Fruit fly (Drosophila melanogaster) whole organism, embryonic: Measurements from ENCODE around the gene pico.
A peak's percentile ranks its signal among the peaks of the same experiment; 100 is the strongest.

Experiments
- C15 ChIP-seq: fragments of 200-800 bp; sonication (Bioruptor generic); IDR thresholded peaks from 3 replicates; pipeline ENCODE4 v1.3.6; 2022; ENCODE audit warnings: missing biosample characterization, missing genetic modification characterization
- CG10147 ChIP-seq: fragments of 200-800 bp; sonication (Bioruptor generic); optimal IDR thresholded peaks from 2 replicates; lab custom pipeline; 2019; ENCODE audit warnings: missing biosample characterization, mild to moderate bottlenecking, missing genetic modification characterization, moderate library complexity
- CG10267 ChIP-seq: fragments of 200-800 bp; sonication (Bioruptor generic); optimal IDR thresholded peaks from 2 replicates; lab custom pipeline; 2018; ENCODE audit warnings: missing biosample characterization, mild to moderate bottlenecking, missing genetic modification characterization, moderate library complexity
- CG12299 ChIP-seq: fragments of 200-800 bp; sonication (Bioruptor generic); optimal IDR thresholded peaks from 2 replicates; lab custom pipeline; 2018; ENCODE audit warnings: missing biosample characterization, mild to moderate bottlenecking, missing genetic modification characterization
- CG1529 ChIP-seq: fragments of 200-800 bp; sonication (Bioruptor generic); optimal IDR thresholded peaks from 3 replicates; lab custom pipeline; 2018; ENCODE audit warnings: missing biosample characterization, missing genetic modification characterization
- CG1602 ChIP-seq: fragments of 200-800 bp; sonication (Bioruptor generic); optimal IDR thresholded peaks from 3 replicates; lab custom pipeline; 2016; ENCODE audit warnings: missing biosample characterization, missing genetic modification characterization
- CG17568 ChIP-seq: fragments of 200-800 bp; sonication (Bioruptor generic); optimal IDR thresholded peaks from 2 replicates; lab custom pipeline; 2018; ENCODE audit warnings: missing biosample characterization, mild to moderate bottlenecking, missing genetic modification characterization, moderate library complexity
- CG17802 ChIP-seq: fragments of 200-800 bp; sonication (Bioruptor generic); optimal IDR thresholded peaks from 2 replicates; lab custom pipeline; 2018; ENCODE audit warnings: missing biosample characterization, mild to moderate bottlenecking, missing genetic modification characterization, moderate library complexity
- CG2875 ChIP-seq: fragments of 200-800 bp; sonication (Bioruptor generic); optimal IDR thresholded peaks from 2 replicates; lab custom pipeline; 2017; ENCODE audit warnings: missing biosample characterization, mild to moderate bottlenecking, missing genetic modification characterization, missing genetic modification reagents
- CG3281 ChIP-seq: fragments of 200-800 bp; sonication (Bioruptor generic); optimal IDR thresholded peaks from 3 replicates; lab custom pipeline; 2017; ENCODE audit warnings: missing biosample characterization, mild to moderate bottlenecking, missing genetic modification characterization
- CG42726 ChIP-seq: fragments of 200-800 bp; sonication (Bioruptor generic); IDR thresholded peaks from 2 replicates; pipeline ENCODE4 v1.3.6; 2022; ENCODE audit warnings: missing biosample characterization, missing genetic modification characterization; ENCODE audit not compliant: partially characterized antibody
- CG4820 ChIP-seq: fragments of 200-800 bp; sonication (Bioruptor generic); optimal IDR thresholded peaks from 3 replicates; lab custom pipeline; 2016; ENCODE audit warnings: missing biosample characterization, missing genetic modification characterization
- CG5245 ChIP-seq: fragments of 200-800 bp; sonication (Bioruptor generic); optimal IDR thresholded peaks from 3 replicates; lab custom pipeline; 2016; ENCODE audit warnings: missing biosample characterization, missing genetic modification characterization
- CG7556 ChIP-seq: fragments of 200-800 bp; sonication (Bioruptor generic); optimal IDR thresholded peaks from 2 replicates; lab custom pipeline; 2017; ENCODE audit warnings: missing biosample characterization, mild to moderate bottlenecking, missing genetic modification characterization
- CG7928 ChIP-seq: fragments of 200-800 bp; sonication (Bioruptor generic); optimal IDR thresholded peaks from 2 replicates; lab custom pipeline; 2017; ENCODE audit warnings: missing biosample characterization, mild to moderate bottlenecking, missing genetic modification characterization
- CG8290 ChIP-seq, 3 experiments: fragments of 200-800 bp; sonication (Bioruptor generic); optimal IDR thresholded peaks; 2 replicates each; lab custom pipeline; 2016 to 2019; ENCODE audit warnings: missing biosample characterization in 3 of 3, missing genetic modification characterization in 3 of 3, mild to moderate bottlenecking in 2 of 3, moderate library complexity in 1 of 3
- Deaf1 ChIP-seq: fragments of 200-800 bp; optimal IDR thresholded peaks from 3 replicates; lab custom pipeline; 2019; ENCODE audit warnings: missing biosample characterization, mild to moderate bottlenecking, missing genetic modification characterization, moderate library complexity
- Dip2 ChIP-seq: fragments of 200-800 bp; sonication (Bioruptor generic); IDR thresholded peaks from 2 replicates; pipeline ENCODE4 v1.3.6; 2022; ENCODE audit warnings: missing biosample characterization, missing genetic modification characterization
- Dip3 ChIP-seq: fragments of 200-800 bp; sonication (Bioruptor generic); optimal IDR thresholded peaks from 3 replicates; lab custom pipeline; 2016; ENCODE audit warnings: missing biosample characterization, missing genetic modification characterization
- Fer1 ChIP-seq: fragments of 200-800 bp; sonication (Bioruptor generic); optimal IDR thresholded peaks from 2 replicates; lab custom pipeline; 2017; ENCODE audit warnings: missing biosample characterization, mild to moderate bottlenecking, missing genetic modification characterization
- HLH54F ChIP-seq: fragments of 200-800 bp; sonication (Bioruptor generic); optimal IDR thresholded peaks from 3 replicates; lab custom pipeline; 2016; ENCODE audit warnings: missing biosample characterization, missing genetic modification characterization
- Hr3 ChIP-seq: fragments of 200-800 bp; sonication (Bioruptor generic); optimal IDR thresholded peaks from 3 replicates; lab custom pipeline; 2016; ENCODE audit warnings: missing biosample characterization, missing genetic modification characterization
- Hr51 ChIP-seq, 2 experiments: fragments of 200-800 bp; sonication (Bioruptor generic); optimal IDR thresholded peaks; 2 replicates in 1 of 2; 3 replicates in 1 of 2; lab custom pipeline; 2016 to 2018; ENCODE audit warnings: missing biosample characterization in 2 of 2, missing genetic modification characterization in 2 of 2, mild to moderate bottlenecking in 1 of 2, moderate library complexity in 1 of 2
- MTF-1 ChIP-seq: fragments of 200-800 bp; sonication (Bioruptor generic); optimal IDR thresholded peaks from 2 replicates; lab custom pipeline; 2018; ENCODE audit warnings: missing biosample characterization, mild to moderate bottlenecking, missing genetic modification characterization, borderline replicate concordance
- Max ChIP-seq: fragments of 200-800 bp; sonication (Bioruptor generic); optimal IDR thresholded peaks from 2 replicates; lab custom pipeline; 2016; ENCODE audit warnings: missing biosample characterization, mild to moderate bottlenecking, missing genetic modification characterization
- Meics ChIP-seq: fragments of 200-800 bp; sonication (Bioruptor generic); optimal IDR thresholded peaks from 2 replicates; lab custom pipeline; 2017; ENCODE audit warnings: missing biosample characterization, mild to moderate bottlenecking, missing genetic modification characterization
- Side ChIP-seq: fragments of 200-800 bp; sonication (Bioruptor generic); optimal IDR thresholded peaks from 2 replicates; lab custom pipeline; 2016; ENCODE audit warnings: missing biosample characterization, missing genetic modification characterization
- Sry-δ ChIP-seq: fragments of 200-800 bp; sonication (Bioruptor generic); optimal IDR thresholded peaks from 2 replicates; lab custom pipeline; 2016; ENCODE audit warnings: missing biosample characterization, missing genetic modification characterization
- Trl ChIP-seq, 3 experiments: fragments of >200 bp in 2 of 3; fragments of 200-800 bp in 1 of 3; sonication (Bioruptor generic) in 1 of 3; optimal IDR thresholded peaks; 2 replicates in 1 of 3; 3 replicates in 2 of 3; lab custom pipeline; 2016 to 2017; ENCODE audit warnings: missing biosample characterization in 1 of 3, missing genetic modification characterization in 1 of 3
- YL-1 ChIP-seq: fragments of 200-800 bp; sonication (Bioruptor generic); optimal IDR thresholded peaks from 3 replicates; lab custom pipeline; 2017; ENCODE audit warnings: missing biosample characterization, mild to moderate bottlenecking, missing genetic modification characterization
- ase ChIP-seq: fragments of 200-800 bp; sonication (Bioruptor generic); IDR thresholded peaks from 3 replicates; pipeline ENCODE4 v1.3.6; 2022; ENCODE audit warnings: missing biosample characterization, missing genetic modification characterization
- cato ChIP-seq: fragments of 200-800 bp; sonication (Bioruptor generic); optimal IDR thresholded peaks from 2 replicates; lab custom pipeline; 2016; ENCODE audit warnings: missing biosample characterization, missing genetic modification characterization, borderline replicate concordance
- cwo ChIP-seq: fragments of 200-800 bp; sonication (Bioruptor generic); optimal IDR thresholded peaks from 3 replicates; lab custom pipeline; 2017; ENCODE audit warnings: missing biosample characterization, missing genetic modification characterization, mild to moderate bottlenecking, moderate library complexity, missing genetic modification reagents
- da ChIP-seq: fragments of 200-800 bp; sonication (Bioruptor generic); optimal IDR thresholded peaks from 2 replicates; lab custom pipeline; 2016; ENCODE audit warnings: missing biosample characterization, missing genetic modification characterization
- dan ChIP-seq: fragments of 200-800 bp; sonication (Bioruptor generic); IDR thresholded peaks from 2 replicates; pipeline ENCODE4 v1.3.6; 2022; ENCODE audit warnings: missing biosample characterization, missing genetic modification characterization
- esg ChIP-seq: fragments of 200-800 bp; sonication (Bioruptor generic); conservative IDR thresholded peaks from 2 replicates; pipeline ENCODE4 v1.3.6; 2022; ENCODE audit warnings: missing biosample characterization, missing genetic modification characterization
- gt ChIP-seq: fragments of 200-800 bp; sonication (Bioruptor generic); IDR thresholded peaks from 2 replicates; pipeline ENCODE4 v1.3.6; 2022; ENCODE audit warnings: missing biosample characterization, missing genetic modification characterization
- insv ChIP-seq, 2 experiments: fragments of 200-800 bp; sonication (Bioruptor generic); optimal IDR thresholded peaks; 3 replicates each; lab custom pipeline; 2016 to 2018; ENCODE audit warnings: missing biosample characterization in 2 of 2, missing genetic modification characterization in 2 of 2
- kni ChIP-seq: fragments of 200-800 bp; sonication (Bioruptor generic); optimal IDR thresholded peaks from 3 replicates; lab custom pipeline; 2017; ENCODE audit warnings: mild to moderate bottlenecking, missing biosample characterization, missing genetic modification reagents, missing genetic modification characterization
- oc ChIP-seq: fragments of 200-800 bp; sonication (Bioruptor generic); optimal IDR thresholded peaks from 2 replicates; lab custom pipeline; 2018; ENCODE audit warnings: missing biosample characterization, mild to moderate bottlenecking, missing genetic modification characterization, moderate library complexity
- pan ChIP-seq, 4 experiments: fragments of >200 bp in 3 of 4; fragments of 200-800 bp in 1 of 4; sonication (Bioruptor generic) in 1 of 4; optimal IDR thresholded peaks in 3 of 4; IDR thresholded peaks in 1 of 4; 2 replicates each; pipeline versions ENCODE4 v1.3.6 to Lab custom; 2017 to 2022; ENCODE audit warnings: missing biosample characterization in 2 of 4, missing genetic modification characterization in 2 of 4, mixed read lengths in 1 of 4
- pros ChIP-seq: fragments of 200-800 bp; sonication (Bioruptor generic); optimal IDR thresholded peaks from 3 replicates; lab custom pipeline; 2019; ENCODE audit warnings: missing biosample characterization, mild to moderate bottlenecking, missing genetic modification characterization, moderate library complexity
- slp2 ChIP-seq: fragments of 200-800 bp; sonication (Bioruptor generic); optimal IDR thresholded peaks from 2 replicates; lab custom pipeline; 2016; ENCODE audit warnings: missing biosample characterization, missing genetic modification characterization
- vnd ChIP-seq: fragments of 200-800 bp; sonication (Bioruptor generic); IDR thresholded peaks from 3 replicates; pipeline ENCODE4 v1.3.6; 2022; ENCODE audit warnings: missing biosample characterization, missing genetic modification characterization; ENCODE audit not compliant: partially characterized antibody
- vvl ChIP-seq: fragments of 200-800 bp; sonication (Bioruptor generic); IDR thresholded peaks from 2 replicates; pipeline ENCODE4 v1.3.6; 2022; ENCODE audit warnings: missing biosample characterization, missing genetic modification characterization
- wek ChIP-seq: fragments of 200-800 bp; sonication (Bioruptor generic); optimal IDR thresholded peaks from 3 replicates; lab custom pipeline; 2018; ENCODE audit warnings: missing biosample characterization, mild to moderate bottlenecking, missing genetic modification characterization, moderate library complexity

pico gene

DNA sequence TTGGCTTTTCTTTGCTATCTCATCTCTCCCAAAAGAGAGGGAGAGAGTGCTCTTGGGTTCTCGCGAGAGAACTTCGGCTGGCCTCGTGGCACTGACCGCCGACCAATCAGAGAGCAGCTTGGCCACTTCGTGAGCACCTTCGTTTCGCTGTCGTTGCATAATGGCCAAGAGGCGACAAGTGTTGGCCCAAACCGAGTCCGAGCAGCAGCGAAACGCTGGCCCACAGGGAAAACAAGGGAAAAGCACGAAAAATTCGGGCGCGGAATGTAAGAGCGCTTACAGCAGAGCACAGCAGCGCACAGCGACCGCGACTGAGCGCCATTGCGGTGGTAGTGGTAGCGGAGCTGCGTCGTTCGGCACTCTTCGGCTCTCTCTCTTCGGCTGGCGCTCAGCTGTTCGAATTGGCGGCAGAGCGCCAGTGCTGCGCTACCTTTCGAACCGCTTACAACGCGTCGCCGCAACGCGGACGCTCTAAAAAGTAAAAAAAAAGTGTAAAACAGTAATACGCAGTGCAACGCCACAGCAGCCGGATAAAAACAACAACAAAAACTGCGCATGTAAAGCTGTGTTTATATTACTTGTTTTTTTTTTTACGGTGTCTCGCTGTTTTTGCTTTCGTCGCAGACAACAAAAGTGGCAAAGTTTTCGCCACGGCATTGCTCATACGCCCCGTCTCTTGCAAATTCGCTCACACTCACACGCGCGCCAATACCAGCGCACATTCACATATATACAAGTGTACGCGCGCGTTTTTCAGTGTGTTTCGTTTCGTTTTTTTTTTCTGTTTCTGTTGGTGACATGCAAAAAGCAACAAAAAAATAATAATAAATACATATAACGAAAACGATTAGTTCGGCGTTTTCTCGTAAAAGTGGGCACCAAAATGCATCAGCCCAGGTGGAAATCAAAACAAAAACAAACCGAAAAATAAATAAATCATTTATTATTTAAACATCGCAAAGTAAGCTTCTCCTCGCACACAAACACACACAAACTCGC lies 35.4 kb upstream of the pico start (continued):
- no peak for TF ChIP-seq dan (GFP tag; lab: Robert Waterston, UW)
- no peak for TF ChIP-seq Dip2 (GFP tag; lab: Robert Waterston, UW)
- TF ChIP-seq ase (GFP tag; lab: Robert Waterston, UW), result no peak
- TF ChIP-seq wek, result no peak
- peak; percentile 13 for TF ChIP-seq Meics (GFP tag; lab: Kevin White, UChicago)
- TF ChIP-seq pan (optimal IDR thresholded peaks at IDR 0.05; lab: Kevin White, UChicago), result no peak
- peak in 1 of 2 experiments; percentile 17 for TF ChIP-seq pan (GFP tag; optimal IDR thresholded peaks at IDR 0.05 in 1 of 2, IDR thresholded peaks at IDR 0.05 in 1 of 2)
- no peak for TF ChIP-seq CG17568
- no peak for TF ChIP-seq slp2 (GFP tag; lab: Kevin White, UChicago)
- TF ChIP-seq esg (GFP tag; lab: Robert Waterston, UW), result no peak
- TF ChIP-seq da (GFP tag; lab: Kevin White, UChicago), result no peak
- no peak for TF ChIP-seq gt
- no peak for TF ChIP-seq cwo (GFP tag; lab: Kevin White, UChicago)
- no peak for TF ChIP-seq Max (GFP tag; lab: Kevin White, UChicago)
- TF ChIP-seq Hr51 (GFP tag; optimal IDR thresholded peaks at IDR 0.05; lab: Kevin White, UChicago), result peak in 1 of 2 experiments; percentile 1
- TF ChIP-seq CG1529 (GFP tag; lab: Kevin White, UChicago), result no peak
- TF ChIP-seq HLH54F, result no peak
- TF ChIP-seq CG12299, result no peak
- 0 out of 2 replicates have a peak, but pooled peaks have one; percentile 35 for TF ChIP-seq CG42726
- TF ChIP-seq YL-1 (GFP tag; lab: Kevin White, UChicago), result peak; percentile 14
- TF ChIP-seq CG2875 (GFP tag; lab: Kevin White, UChicago), result no peak
- no peak for TF ChIP-seq CG1602 (GFP tag; lab: Kevin White, UChicago)
- TF ChIP-seq kni (GFP tag; lab: Kevin White, UChicago), result peak; percentile 39
- TF ChIP-seq insv (GFP tag; optimal IDR thresholded peaks at IDR 0.05; lab: Kevin White, UChicago), result no peak
- TF ChIP-seq Side (GFP tag; lab: Kevin White, UChicago), result peak; percentile 30
- TF ChIP-seq CG10267, result no peak
- no peak for TF ChIP-seq Sry-δ (GFP tag; lab: Kevin White, UChicago)
- no peak for TF ChIP-seq CG17802 (tag; lab: Kevin White, UChicago)
- no peak for TF ChIP-seq vnd (GFP tag; lab: Robert Waterston, UW)
- no peak; the same call in none of the 2 replicates for TF ChIP-seq vvl (GFP tag; lab: Robert Waterston, UW)
- TF ChIP-seq CG10147 (GFP tag; lab: Kevin White, UChicago), result no peak
- TF ChIP-seq MTF-1 (GFP tag; lab: Kevin White, UChicago), result no peak
- peak; percentile 42 for TF ChIP-seq Fer1 (GFP tag; lab: Kevin White, UChicago)
- no peak for TF ChIP-seq CG5245 (GFP tag; lab: Kevin White, UChicago)
- TF ChIP-seq oc (tag; lab: Kevin White, UChicago), result no peak
- TF ChIP-seq CG8290 (GFP tag; optimal IDR thresholded peaks at IDR 0.05; lab: Kevin White, UChicago), result no peak
- peak in 1 of 2 experiments; percentile 24 for TF ChIP-seq CG8290 (tag; optimal IDR thresholded peaks at IDR 0.05; lab: Kevin White, UChicago)
- TF ChIP-seq CG7928 (GFP tag; lab: Kevin White, UChicago), result no peak
- peak; percentile 99 for TF ChIP-seq Deaf1 (tag; lab: Kevin White, UChicago)
- TF ChIP-seq pros (GFP tag; lab: Kevin White, UChicago), result peak; percentile 79
- peak; percentile 27 for TF ChIP-seq CG7556 (GFP tag; lab: Kevin White, UChicago)
- TF ChIP-seq Trl (optimal IDR thresholded peaks at IDR 0.05; lab: Kevin White, UChicago), result peak; percentile 84 to 89
- peak; percentile 25 for TF ChIP-seq Trl (GFP tag; optimal IDR thresholded peaks at IDR 0.05; lab: Kevin White, UChicago)
- TF ChIP-seq Hr3 (GFP tag; lab: Kevin White, UChicago), result no peak
- peak; percentile 8 for TF ChIP-seq CG3281 (GFP tag; lab: Kevin White, UChicago)
- TF ChIP-seq cato, result no peak
- no peak for TF ChIP-seq C15 (GFP tag; lab: Robert Waterston, UW)
- no peak for TF ChIP-seq Dip3
- no peak for TF ChIP-seq CG4820 (GFP tag; lab: Kevin White, UChicago)
